Fruit fly (Drosophila melanogaster): ENCODE data around the gene CG4151.

DNA sequence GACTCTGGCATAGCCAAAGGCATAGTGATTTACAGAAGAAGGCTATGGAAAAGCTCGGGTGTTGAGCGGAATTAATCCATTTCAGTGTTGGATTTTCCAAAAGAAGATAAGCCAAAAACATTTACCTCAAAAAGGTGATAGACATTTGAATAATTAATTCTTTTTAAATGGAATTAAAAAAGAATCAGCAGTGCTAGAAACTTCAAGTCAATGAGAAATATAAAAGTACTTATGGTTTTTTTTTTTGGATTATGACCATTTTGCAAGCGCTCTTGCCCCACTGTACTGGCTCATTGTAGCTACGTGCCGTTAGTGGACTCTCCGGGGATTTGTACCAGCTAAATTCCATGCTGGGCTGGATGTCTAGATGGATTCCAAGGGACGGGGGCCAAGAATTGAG, 15.4 kb upstream of the CG4151 start:
- TF ChIP-seq ovo (GFP tag; optimal IDR thresholded peaks at IDR 0.05) (no peak), CG5204 (GFP tag; optimal IDR thresholded peaks at IDR 0.05) (no peak), Crg-1 (GFP tag; optimal IDR thresholded peaks at IDR 0.05) (no peak), kay (GFP tag; ENCODE audit: borderline replicate concordance) (no peak), CG12768 (GFP tag; optimal IDR thresholded peaks at IDR 0.05) (no peak)
